Worm (Caenorhabditis elegans): ENCODE measurements around the gene C26D10.6.

DNA sequence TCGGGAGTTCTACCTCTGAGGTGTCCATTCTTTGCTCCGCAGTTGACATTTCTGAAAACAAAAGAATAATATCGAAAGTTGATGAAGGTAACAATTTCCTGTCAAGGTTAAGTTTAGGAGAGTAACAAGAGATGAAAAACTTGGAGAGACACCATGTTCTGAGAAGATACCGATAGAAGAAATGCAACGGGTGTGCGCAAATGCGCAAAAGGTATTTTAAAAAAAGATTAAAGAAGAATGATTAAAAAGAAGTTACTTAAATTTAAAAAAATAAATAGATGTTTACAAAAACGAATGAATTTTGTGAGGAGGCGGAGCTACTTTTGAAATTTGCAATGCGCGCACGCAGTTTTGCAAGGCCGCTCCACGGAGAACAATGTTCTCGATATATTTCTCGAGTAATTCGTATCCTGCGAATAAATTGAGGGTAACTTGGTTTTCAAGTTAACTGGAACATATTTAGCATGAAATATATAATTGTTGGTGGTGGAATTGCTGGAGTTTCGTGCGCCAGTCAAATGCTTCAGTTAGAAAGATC is 29.4 kb downstream of the C26D10.6 start, which contains the start of the genes ran-3 and C26D10.3:
- TF ChIP-seq F33H1.4 (GFP tag; IDR thresholded peaks at IDR 0.05) (peak; percentile 19; the same call in 1 of the 2 replicates), mes-4 (tag; optimal IDR thresholded peaks at IDR 0.05) (no peak)
